Fruit fly (Drosophila melanogaster) whole organism, embryonic: Measurements from ENCODE around the gene CG4041.
A peak's percentile ranks its signal among the peaks of the same experiment; 100 is the strongest.

Experiments
- Atf-2 ChIP-seq: fragments of 200-800 bp; sonication (Bioruptor generic); optimal IDR thresholded peaks from 2 replicates; lab custom pipeline; 2016; ENCODE audit warnings: missing biosample characterization, missing genetic modification characterization
- CG10366 ChIP-seq: fragments of 200-800 bp; sonication (Bioruptor generic); IDR thresholded peaks from 2 replicates; pipeline ENCODE4 v1.3.6; 2022; ENCODE audit warnings: missing biosample characterization, missing genetic modification characterization
- CG10654 ChIP-seq: fragments of 200-800 bp; sonication (Bioruptor generic); optimal IDR thresholded peaks from 2 replicates; lab custom pipeline; 2016; ENCODE audit warnings: missing biosample characterization, missing genetic modification characterization
- CG11695 ChIP-seq: fragments of 200-800 bp; sonication (Bioruptor generic); IDR thresholded peaks from 3 replicates; pipeline ENCODE4 v1.3.6; 2022; ENCODE audit warnings: missing biosample characterization, missing genetic modification characterization
- CG11696 ChIP-seq: fragments of 200-800 bp; sonication (Bioruptor generic); IDR thresholded peaks from 2 replicates; pipeline ENCODE4 v1.3.6; 2022; ENCODE audit warnings: missing biosample characterization, missing genetic modification characterization
- CG12071 ChIP-seq: fragments of 200-800 bp; sonication (Bioruptor generic); optimal IDR thresholded peaks from 3 replicates; lab custom pipeline; 2018; ENCODE audit warnings: missing biosample characterization, mild to moderate bottlenecking, missing genetic modification characterization
- CG12391 ChIP-seq: fragments of 200-800 bp; sonication (Bioruptor generic); optimal IDR thresholded peaks from 3 replicates; lab custom pipeline; 2018; ENCODE audit warnings: missing biosample characterization, mild to moderate bottlenecking, missing genetic modification characterization, moderate library complexity
- CG12659 ChIP-seq: fragments of 200-800 bp; sonication (Bioruptor generic); optimal IDR thresholded peaks from 3 replicates; lab custom pipeline; 2017; ENCODE audit warnings: mild to moderate bottlenecking, missing biosample characterization, missing genetic modification reagents, missing genetic modification characterization
- CG14014 ChIP-seq: fragments of 200-800 bp; sonication (Bioruptor generic); IDR thresholded peaks from 2 replicates; pipeline ENCODE4 v1.3.6; 2022; ENCODE audit warnings: missing biosample characterization, missing genetic modification characterization
- CG16813 ChIP-seq: fragments of 200-800 bp; sonication (Bioruptor generic); IDR thresholded peaks from 3 replicates; pipeline ENCODE4 v1.3.6; 2022; ENCODE audit warnings: missing biosample characterization, missing genetic modification characterization; ENCODE audit not compliant: partially characterized antibody
- CG17568 ChIP-seq: fragments of 200-800 bp; sonication (Bioruptor generic); optimal IDR thresholded peaks from 2 replicates; lab custom pipeline; 2018; ENCODE audit warnings: missing biosample characterization, mild to moderate bottlenecking, missing genetic modification characterization, moderate library complexity
- CG17612 ChIP-seq: fragments of 200-800 bp; sonication (Bioruptor generic); IDR thresholded peaks from 2 replicates; pipeline ENCODE4 v1.3.6; 2022; ENCODE audit warnings: missing biosample characterization, missing genetic modification characterization
- CG1792 ChIP-seq: fragments of 200-800 bp; sonication (Bioruptor generic); optimal IDR thresholded peaks from 2 replicates; lab custom pipeline; 2016; ENCODE audit warnings: missing biosample characterization, missing genetic modification characterization
- CG18262 ChIP-seq: fragments of 200-800 bp; optimal IDR thresholded peaks from 3 replicates; lab custom pipeline; 2019; ENCODE audit warnings: missing biosample characterization, mild to moderate bottlenecking, missing genetic modification characterization, moderate library complexity
- CG2129 ChIP-seq: fragments of 200-800 bp; sonication (Bioruptor generic); IDR thresholded peaks from 2 replicates; pipeline ENCODE4 v1.3.6; 2022; ENCODE audit warnings: missing biosample characterization, missing genetic modification characterization; ENCODE audit not compliant: partially characterized antibody
- CG2712 ChIP-seq: fragments of 200-800 bp; optimal IDR thresholded peaks from 3 replicates; lab custom pipeline; 2019; ENCODE audit warnings: missing biosample characterization, mild to moderate bottlenecking, missing genetic modification characterization, moderate library complexity
- CG4617 ChIP-seq: fragments of 200-800 bp; sonication (Bioruptor generic); optimal IDR thresholded peaks from 3 replicates; lab custom pipeline; 2016; ENCODE audit warnings: missing biosample characterization, missing genetic modification characterization, borderline replicate concordance
- CG6254 ChIP-seq: fragments of 200-800 bp; sonication (Bioruptor generic); optimal IDR thresholded peaks from 3 replicates; lab custom pipeline; 2017; ENCODE audit warnings: mild to moderate bottlenecking, missing biosample characterization, missing genetic modification reagents, missing genetic modification characterization
- CG7839 ChIP-seq: fragments of 200-800 bp; sonication (Bioruptor generic); optimal IDR thresholded peaks from 3 replicates; lab custom pipeline; 2018; ENCODE audit warnings: missing biosample characterization, mild to moderate bottlenecking, missing genetic modification characterization, moderate library complexity
- CG7928 ChIP-seq: fragments of 200-800 bp; sonication (Bioruptor generic); optimal IDR thresholded peaks from 2 replicates; lab custom pipeline; 2017; ENCODE audit warnings: missing biosample characterization, mild to moderate bottlenecking, missing genetic modification characterization
- CG8281 ChIP-seq: fragments of 200-800 bp; sonication (Bioruptor generic); optimal IDR thresholded peaks from 2 replicates; lab custom pipeline; 2018; ENCODE audit warnings: missing biosample characterization, mild to moderate bottlenecking, missing genetic modification characterization, moderate library complexity
- CHES-1-like ChIP-seq: fragments of 200-800 bp; sonication (Bioruptor generic); optimal IDR thresholded peaks from 2 replicates; lab custom pipeline; 2016; ENCODE audit warnings: missing biosample characterization, missing genetic modification characterization
- Dll ChIP-seq: fragments of 200-800 bp; sonication (Bioruptor generic); IDR thresholded peaks from 4 replicates; pipeline ENCODE4 v1.3.6; 2022; ENCODE audit warnings: missing biosample characterization, missing genetic modification characterization; ENCODE audit not compliant: partially characterized antibody
- GATAe ChIP-seq: fragments of 200-800 bp; sonication (Bioruptor generic); conservative IDR thresholded peaks from 2 replicates; pipeline ENCODE4 v1.3.6; 2022; ENCODE audit warnings: missing biosample characterization, missing genetic modification characterization
- Hmr ChIP-seq: fragments of 200-800 bp; sonication (Bioruptor generic); optimal IDR thresholded peaks from 3 replicates; lab custom pipeline; 2017; ENCODE audit warnings: mild to moderate bottlenecking, missing biosample characterization, missing genetic modification reagents, missing genetic modification characterization
- Hr51 ChIP-seq, 2 experiments: fragments of 200-800 bp; sonication (Bioruptor generic); optimal IDR thresholded peaks; 2 replicates in 1 of 2; 3 replicates in 1 of 2; lab custom pipeline; 2016 to 2018; ENCODE audit warnings: missing biosample characterization in 2 of 2, missing genetic modification characterization in 2 of 2, mild to moderate bottlenecking in 1 of 2, moderate library complexity in 1 of 2
- Nf-YC ChIP-seq: fragments of 200-800 bp; optimal IDR thresholded peaks from 3 replicates; lab custom pipeline; 2019; ENCODE audit warnings: missing biosample characterization, mild to moderate bottlenecking, missing genetic modification characterization, moderate library complexity
- Oli ChIP-seq: fragments of 200-800 bp; sonication (Bioruptor generic); optimal IDR thresholded peaks from 2 replicates; lab custom pipeline; 2018; ENCODE audit warnings: missing biosample characterization, mild to moderate bottlenecking, missing genetic modification characterization, moderate library complexity
- Ptx1 ChIP-seq: fragments of 200-800 bp; sonication (Bioruptor generic); IDR thresholded peaks from 2 replicates; pipeline ENCODE4 v1.3.6; 2022; ENCODE audit warnings: missing biosample characterization, missing genetic modification characterization
- Rfx ChIP-seq: fragments of 200-800 bp; sonication (Bioruptor generic); IDR thresholded peaks from 2 replicates; pipeline ENCODE4 v1.3.6; 2022; ENCODE audit warnings: missing biosample characterization, missing genetic modification characterization
- Stat92E ChIP-seq, 3 experiments: fragments of >200 bp in 2 of 3; fragments of 200-800 bp in 1 of 3; sonication (Bioruptor generic) in 1 of 3; optimal IDR thresholded peaks; 2 replicates each; lab custom pipeline; 2017 to 2019; ENCODE audit warnings: missing biosample characterization in 3 of 3, missing genetic modification characterization in 3 of 3, mild to moderate bottlenecking in 1 of 3, moderate library complexity in 1 of 3
- Tbp ChIP-seq: fragments of >200 bp; optimal IDR thresholded peaks from 2 replicates; lab custom pipeline; 2018; ENCODE audit warnings: missing biosample characterization, missing genetic modification characterization
- ap ChIP-seq: fragments of 200-800 bp; sonication (Bioruptor generic); IDR thresholded peaks from 2 replicates; pipeline ENCODE4 v1.3.6; 2022; ENCODE audit warnings: missing biosample characterization, missing genetic modification characterization
- ci ChIP-seq: fragments of 200-800 bp; sonication (Bioruptor generic); IDR thresholded peaks from 3 replicates; pipeline ENCODE4 v1.3.6; 2022; ENCODE audit warnings: missing biosample characterization, missing genetic modification characterization
- dysf ChIP-seq: fragments of 200-800 bp; sonication (Bioruptor generic); IDR thresholded peaks from 3 replicates; pipeline ENCODE4 v1.3.6; 2022; ENCODE audit warnings: missing biosample characterization, missing genetic modification characterization
- emc ChIP-seq: fragments of 200-800 bp; sonication (Bioruptor generic); optimal IDR thresholded peaks from 2 replicates; lab custom pipeline; 2016; ENCODE audit warnings: missing biosample characterization, missing genetic modification characterization
- eve ChIP-seq, 2 experiments: fragments of >200 bp; optimal IDR thresholded peaks; 2 replicates each; lab custom pipeline; 2017; ENCODE audit warnings: missing biosample characterization in 2 of 2, missing genetic modification characterization in 2 of 2
- fd3F ChIP-seq: fragments of 200-800 bp; sonication (Bioruptor generic); optimal IDR thresholded peaks from 2 replicates; lab custom pipeline; 2018; ENCODE audit warnings: missing biosample characterization, mild to moderate bottlenecking, missing genetic modification characterization, moderate library complexity
- fd96Cb ChIP-seq: fragments of 200-800 bp; sonication (Bioruptor generic); optimal IDR thresholded peaks from 2 replicates; lab custom pipeline; 2018; ENCODE audit warnings: missing biosample characterization, mild to moderate bottlenecking, missing genetic modification characterization, moderate library complexity
- gem ChIP-seq: fragments of 200-800 bp; sonication (Bioruptor generic); optimal IDR thresholded peaks from 2 replicates; lab custom pipeline; 2019; ENCODE audit warnings: missing biosample characterization, mild to moderate bottlenecking, missing genetic modification characterization, moderate library complexity
- lbe ChIP-seq: fragments of 200-800 bp; sonication (Bioruptor generic); optimal IDR thresholded peaks from 2 replicates; lab custom pipeline; 2016; ENCODE audit warnings: missing biosample characterization, mild to moderate bottlenecking, missing genetic modification characterization
- lilli ChIP-seq: fragments of 200-800 bp; sonication (Bioruptor generic); optimal IDR thresholded peaks from 3 replicates; lab custom pipeline; 2016; ENCODE audit warnings: missing biosample characterization, missing genetic modification characterization
- lmd ChIP-seq: fragments of 200-800 bp; sonication (Bioruptor generic); IDR thresholded peaks from 2 replicates; pipeline ENCODE4 v1.3.6; 2022; ENCODE audit warnings: missing biosample characterization, missing genetic modification characterization
- lola ChIP-seq, 3 experiments: fragments of >200 bp in 2 of 3; fragments of 200-800 bp in 1 of 3; sonication (Bioruptor generic) in 1 of 3; optimal IDR thresholded peaks; 2 replicates each; lab custom pipeline; 2017 to 2019; ENCODE audit warnings: missing biosample characterization in 3 of 3, missing genetic modification characterization in 3 of 3, mild to moderate bottlenecking in 1 of 3, moderate library complexity in 1 of 3
- nmo ChIP-seq: fragments of 200-800 bp; sonication (Bioruptor generic); optimal IDR thresholded peaks from 2 replicates; lab custom pipeline; 2018; ENCODE audit warnings: missing biosample characterization, mild to moderate bottlenecking, missing genetic modification characterization, moderate library complexity
- phol ChIP-seq: fragments of 200-800 bp; sonication (Bioruptor generic); optimal IDR thresholded peaks from 3 replicates; lab custom pipeline; 2018; ENCODE audit warnings: missing biosample characterization, mild to moderate bottlenecking, missing genetic modification characterization, moderate library complexity
- pros ChIP-seq: fragments of 200-800 bp; sonication (Bioruptor generic); optimal IDR thresholded peaks from 3 replicates; lab custom pipeline; 2019; ENCODE audit warnings: missing biosample characterization, mild to moderate bottlenecking, missing genetic modification characterization, moderate library complexity
- sens ChIP-seq: fragments of 200-800 bp; sonication (Bioruptor generic); peaks from one replicate; lab custom pipeline; 2016; ENCODE audit warnings: missing biosample characterization, missing genetic modification characterization

The CG4041 gene

dm6 chrX:4955788-4956442 lies 37.7 kb upstream of the CG4041 start (continued):
- TF ChIP-seq sens (GFP tag; lab: Kevin White, UChicago) (peak; percentile 92), GATAe (GFP tag; lab: Robert Waterston, UW) (no peak), Dll (GFP tag; lab: Robert Waterston, UW) (peak; percentile 97), CG16813 (peak; percentile 92), CG18262 (tag; lab: Kevin White, UChicago) (peak; percentile 22), CG7839 (tag; lab: Kevin White, UChicago) (no peak), phol (no peak), Hr51 (GFP tag; optimal IDR thresholded peaks at IDR 0.05; lab: Kevin White, UChicago) (no peak), CG7928 (GFP tag; lab: Kevin White, UChicago) (no peak), eve (GFP tag; optimal IDR thresholded peaks at IDR 0.05; lab: Kevin White, UChicago) (no peak), CG6254 (GFP tag; lab: Kevin White, UChicago) (peak; percentile 8), CG10654 (GFP tag; lab: Kevin White, UChicago) (no peak), CG12391 (peak; percentile 12), Oli (tag; lab: Kevin White, UChicago) (no peak), fd96Cb (tag; lab: Kevin White, UChicago) (no peak), CG12071 (GFP tag; lab: Kevin White, UChicago) (no peak), CG1792 (GFP tag; lab: Kevin White, UChicago) (no peak), ap (no peak), CHES-1-like (GFP tag; lab: Kevin White, UChicago) (peak; percentile 12), CG14014 (peak; percentile 15; the same call in 1 of the 2 replicates), ci (0 out of 3 replicates have a peak, but pooled peaks have one; percentile 12), CG11695 (GFP tag; lab: Robert Waterston, UW) (peak; percentile 51; the same call in 1 of the 3 replicates), CG8281 (tag; lab: Kevin White, UChicago) (peak; percentile 96), CG2129 (GFP tag; lab: Robert Waterston, UW) (peak; percentile 73; the same call in 1 of the 2 replicates), dysf (GFP tag; lab: Robert Waterston, UW) (peak; percentile 45; the same call in 1 of the 3 replicates), Nf-YC (tag; lab: Kevin White, UChicago) (peak; percentile 57), CG10366 (GFP tag; lab: Robert Waterston, UW) (peak; percentile 20), Atf-2 (GFP tag; lab: Kevin White, UChicago) (no peak), CG17568 (no peak), CG11696 (GFP tag; lab: Robert Waterston, UW) (peak; percentile 46; the same call in 1 of the 2 replicates), CG12659 (GFP tag; lab: Kevin White, UChicago) (no peak), fd3F (GFP tag; lab: Kevin White, UChicago) (no peak), Ptx1 (peak; percentile 14; the same call in 1 of the 2 replicates), emc (GFP tag; lab: Kevin White, UChicago) (no peak), Stat92E (GFP tag; optimal IDR thresholded peaks at IDR 0.05; lab: Kevin White, UChicago) (peak in 1 of 3 experiments; percentile 84), CG4617 (GFP tag; lab: Kevin White, UChicago) (no peak), CG2712 (tag; lab: Kevin White, UChicago) (peak; percentile 15), Rfx (GFP tag; lab: Robert Waterston, UW) (0 out of 2 replicates have a peak, but pooled peaks have one; percentile 31), lbe (GFP tag; lab: Kevin White, UChicago) (no peak), CG17612 (GFP tag; lab: Robert Waterston, UW) (no peak), Hmr (peak; percentile 85), pros (GFP tag; lab: Kevin White, UChicago) (peak; percentile 38), gem (tag; lab: Kevin White, UChicago) (no peak), Tbp (GFP tag; lab: Kevin White, UChicago) (no peak), lola (GFP tag; optimal IDR thresholded peaks at IDR 0.05; lab: Kevin White, UChicago) (peak in 1 of 3 experiments; percentile 8), nmo (peak; percentile 33), lmd (peak; percentile 23; the same call in 1 of the 2 replicates), lilli (GFP tag; lab: Kevin White, UChicago) (peak; percentile 24)
